Fruit fly (Drosophila melanogaster) whole organism, embryonic: ENCODE measurements around the gene teq.

Experiments used
- Blimp-1 ChIP-seq: fragments of 200-800 bp; sonication (Bioruptor generic); optimal IDR thresholded peaks from 3 replicates; lab custom pipeline; 2018; ENCODE audit warnings: missing biosample characterization, missing genetic modification characterization, mild to moderate bottlenecking, moderate library complexity, missing genetic modification reagents
- CG10431 ChIP-seq: fragments of 200-800 bp; sonication (Bioruptor generic); optimal IDR thresholded peaks from 3 replicates; lab custom pipeline; 2018; ENCODE audit warnings: missing biosample characterization, mild to moderate bottlenecking, missing genetic modification characterization
- CG12071 ChIP-seq: fragments of 200-800 bp; sonication (Bioruptor generic); optimal IDR thresholded peaks from 3 replicates; lab custom pipeline; 2018; ENCODE audit warnings: missing biosample characterization, mild to moderate bottlenecking, missing genetic modification characterization
- CG12391 ChIP-seq: fragments of 200-800 bp; sonication (Bioruptor generic); optimal IDR thresholded peaks from 3 replicates; lab custom pipeline; 2018; ENCODE audit warnings: missing biosample characterization, mild to moderate bottlenecking, missing genetic modification characterization, moderate library complexity
- CG15011 ChIP-seq: fragments of 200-800 bp; sonication (Bioruptor generic); optimal IDR thresholded peaks from 3 replicates; lab custom pipeline; 2018; ENCODE audit warnings: missing biosample characterization, mild to moderate bottlenecking, missing genetic modification characterization
- CG15073 ChIP-seq: fragments of 200-800 bp; sonication (Bioruptor generic); optimal IDR thresholded peaks from 2 replicates; lab custom pipeline; 2016; ENCODE audit warnings: missing biosample characterization, missing genetic modification characterization
- CG15269 ChIP-seq: fragments of 200-800 bp; sonication (Bioruptor generic); optimal IDR thresholded peaks from 2 replicates; lab custom pipeline; 2018; ENCODE audit warnings: missing biosample characterization, mild to moderate bottlenecking, missing genetic modification characterization, moderate library complexity
- CG15479 ChIP-seq: fragments of 200-800 bp; sonication (Bioruptor generic); optimal IDR thresholded peaks from 3 replicates; lab custom pipeline; 2019; ENCODE audit warnings: missing biosample characterization, mild to moderate bottlenecking, missing genetic modification characterization, moderate library complexity
- CG16813 ChIP-seq: fragments of 200-800 bp; sonication (Bioruptor generic); IDR thresholded peaks from 3 replicates; pipeline ENCODE4 v1.3.6; 2022; ENCODE audit warnings: missing biosample characterization, missing genetic modification characterization; ENCODE audit not compliant: partially characterized antibody
- CG18262 ChIP-seq: fragments of 200-800 bp; optimal IDR thresholded peaks from 3 replicates; lab custom pipeline; 2019; ENCODE audit warnings: missing biosample characterization, mild to moderate bottlenecking, missing genetic modification characterization, moderate library complexity
- CG18476 ChIP-seq: fragments of 200-800 bp; sonication (Bioruptor generic); optimal IDR thresholded peaks from 2 replicates; lab custom pipeline; 2016; ENCODE audit warnings: missing biosample characterization, mild to moderate bottlenecking, missing genetic modification characterization
- CG2202 ChIP-seq: fragments of 200-800 bp; sonication (Bioruptor generic); optimal IDR thresholded peaks from 2 replicates; lab custom pipeline; 2018; ENCODE audit warnings: missing biosample characterization, mild to moderate bottlenecking, missing genetic modification characterization
- CG32532 ChIP-seq: fragments of 200-800 bp; sonication (Bioruptor generic); IDR thresholded peaks from 2 replicates; pipeline ENCODE4 v1.3.6; 2022; ENCODE audit warnings: missing biosample characterization, missing genetic modification characterization
- CG3407 ChIP-seq: fragments of 200-800 bp; sonication (Bioruptor generic); optimal IDR thresholded peaks from 2 replicates; lab custom pipeline; 2018; ENCODE audit warnings: missing biosample characterization, mild to moderate bottlenecking, missing genetic modification characterization
- CG34376 ChIP-seq: fragments of 200-800 bp; sonication (Bioruptor generic); optimal IDR thresholded peaks from 2 replicates; lab custom pipeline; 2018; ENCODE audit warnings: missing biosample characterization, mild to moderate bottlenecking, missing genetic modification characterization
- CG43689 ChIP-seq: fragments of 200-800 bp; sonication (Bioruptor generic); IDR thresholded peaks from 2 replicates; pipeline ENCODE4 v1.3.6; 2022; ENCODE audit warnings: missing biosample characterization, missing genetic modification characterization
- CG6272 ChIP-seq: fragments of 200-800 bp; sonication (Bioruptor generic); IDR thresholded peaks from 2 replicates; pipeline ENCODE4 v1.3.6; 2022; ENCODE audit warnings: missing biosample characterization, missing genetic modification characterization
- CG7745 ChIP-seq: fragments of 200-800 bp; sonication (Bioruptor generic); optimal IDR thresholded peaks from 2 replicates; lab custom pipeline; 2018; ENCODE audit warnings: missing biosample characterization, mild to moderate bottlenecking, missing genetic modification characterization, moderate library complexity
- CG7786 ChIP-seq: fragments of 200-800 bp; sonication (Bioruptor generic); optimal IDR thresholded peaks from 2 replicates; lab custom pipeline; 2016; ENCODE audit warnings: missing biosample characterization, missing genetic modification characterization
- CG8281 ChIP-seq: fragments of 200-800 bp; sonication (Bioruptor generic); optimal IDR thresholded peaks from 2 replicates; lab custom pipeline; 2018; ENCODE audit warnings: missing biosample characterization, mild to moderate bottlenecking, missing genetic modification characterization, moderate library complexity
- CG9727 ChIP-seq: fragments of 200-800 bp; sonication (Bioruptor generic); optimal IDR thresholded peaks from 3 replicates; lab custom pipeline; 2017; ENCODE audit warnings: missing biosample characterization, mild to moderate bottlenecking, missing genetic modification characterization
- Chrac-16 ChIP-seq: fragments of 200-800 bp; sonication (Bioruptor generic); optimal IDR thresholded peaks from 3 replicates; lab custom pipeline; 2016; ENCODE audit warnings: missing biosample characterization, missing genetic modification characterization
- D ChIP-seq, 2 experiments: fragments of 200-800 bp in 1 of 2; fragments of >200 bp in 1 of 2; sonication (Bioruptor generic) in 1 of 2; optimal IDR thresholded peaks; 2 replicates in 1 of 2; 3 replicates in 1 of 2; lab custom pipeline; 2017; ENCODE audit warnings: mild to moderate bottlenecking in 1 of 2, missing biosample characterization in 1 of 2, missing genetic modification characterization in 1 of 2, missing genetic modification reagents in 1 of 2
- D19B ChIP-seq: fragments of 200-800 bp; sonication (Bioruptor generic); optimal IDR thresholded peaks from 2 replicates; lab custom pipeline; 2017; ENCODE audit warnings: missing biosample characterization, mild to moderate bottlenecking, missing genetic modification characterization
- Kr ChIP-seq: fragments of 200-800 bp; sonication (Bioruptor generic); optimal IDR thresholded peaks from 2 replicates; lab custom pipeline; 2017; ENCODE audit warnings: missing biosample characterization, mild to moderate bottlenecking, missing genetic modification characterization
- Mad ChIP-seq: fragments of 200-800 bp; sonication (Bioruptor generic); optimal IDR thresholded peaks from 2 replicates; lab custom pipeline; 2016; ENCODE audit warnings: missing biosample characterization, missing genetic modification characterization
- Mrtf ChIP-seq: fragments of 200-800 bp; sonication (Bioruptor generic); IDR thresholded peaks from 3 replicates; pipeline ENCODE4 v1.3.6; 2022; ENCODE audit warnings: missing biosample characterization, missing genetic modification characterization
- Myb ChIP-seq: fragments of 200-800 bp; sonication (Bioruptor generic); optimal IDR thresholded peaks from 2 replicates; lab custom pipeline; 2016; ENCODE audit warnings: missing biosample characterization, missing genetic modification characterization
- Nf-YC ChIP-seq: fragments of 200-800 bp; optimal IDR thresholded peaks from 3 replicates; lab custom pipeline; 2019; ENCODE audit warnings: missing biosample characterization, mild to moderate bottlenecking, missing genetic modification characterization, moderate library complexity
- al ChIP-seq: fragments of 200-800 bp; sonication (Bioruptor generic); IDR thresholded peaks from 2 replicates; pipeline ENCODE4 v1.3.6; 2022; ENCODE audit warnings: missing biosample characterization, missing genetic modification characterization
- amos ChIP-seq: fragments of 200-800 bp; sonication (Bioruptor generic); IDR thresholded peaks from 2 replicates; pipeline ENCODE4 v1.3.6; 2022; ENCODE audit warnings: missing biosample characterization, missing genetic modification characterization; ENCODE audit not compliant: partially characterized antibody
- bigmax ChIP-seq: fragments of 200-800 bp; sonication (Bioruptor generic); optimal IDR thresholded peaks from 2 replicates; lab custom pipeline; 2018; ENCODE audit warnings: missing biosample characterization, mild to moderate bottlenecking, missing genetic modification characterization
- danr ChIP-seq: fragments of 200-800 bp; sonication (Bioruptor generic); IDR thresholded peaks from 2 replicates; pipeline ENCODE4 v1.3.6; 2022; ENCODE audit warnings: missing biosample characterization, missing genetic modification characterization
- dati ChIP-seq: fragments of 200-800 bp; sonication (Bioruptor generic); IDR thresholded peaks from 2 replicates; pipeline ENCODE4 v1.3.6; 2022; ENCODE audit warnings: missing biosample characterization, missing genetic modification characterization
- eyg ChIP-seq: fragments of 200-800 bp; sonication (Bioruptor generic); optimal IDR thresholded peaks from 3 replicates; lab custom pipeline; 2016; ENCODE audit warnings: missing biosample characterization, missing genetic modification characterization
- gfzf ChIP-seq: fragments of 200-800 bp; sonication (Bioruptor generic); optimal IDR thresholded peaks from 2 replicates; lab custom pipeline; 2016; ENCODE audit warnings: missing biosample characterization, mild to moderate bottlenecking, missing genetic modification characterization, moderate library complexity
- her ChIP-seq: fragments of 200-800 bp; sonication (Bioruptor generic); optimal IDR thresholded peaks from 2 replicates; lab custom pipeline; 2016; ENCODE audit warnings: missing biosample characterization, missing genetic modification characterization
- jigr1 ChIP-seq: fragments of 200-800 bp; sonication (Bioruptor generic); IDR thresholded peaks from 3 replicates; pipeline ENCODE4 v1.3.6; 2022; ENCODE audit warnings: missing biosample characterization, missing genetic modification characterization
- jumu ChIP-seq: fragments of 200-800 bp; sonication (Bioruptor generic); optimal IDR thresholded peaks from 3 replicates; lab custom pipeline; 2016; ENCODE audit warnings: missing biosample characterization, missing genetic modification characterization
- lola ChIP-seq, 3 experiments: fragments of >200 bp in 2 of 3; fragments of 200-800 bp in 1 of 3; sonication (Bioruptor generic) in 1 of 3; optimal IDR thresholded peaks; 2 replicates each; lab custom pipeline; 2017 to 2019; ENCODE audit warnings: missing biosample characterization in 3 of 3, missing genetic modification characterization in 3 of 3, mild to moderate bottlenecking in 1 of 3, moderate library complexity in 1 of 3
- mld ChIP-seq: fragments of 200-800 bp; sonication (Bioruptor generic); IDR thresholded peaks from 3 replicates; pipeline ENCODE4 v1.3.6; 2022; ENCODE audit warnings: missing biosample characterization, missing genetic modification characterization; ENCODE audit not compliant: partially characterized antibody
- pzg ChIP-seq: fragments of 200-800 bp; sonication (Bioruptor generic); optimal IDR thresholded peaks from 3 replicates; lab custom pipeline; 2018; ENCODE audit warnings: missing biosample characterization, mild to moderate bottlenecking, missing genetic modification characterization, moderate library complexity
- row ChIP-seq: fragments of 200-800 bp; sonication (Bioruptor generic); IDR thresholded peaks from 3 replicates; pipeline ENCODE4 v1.3.6; 2022; ENCODE audit warnings: missing biosample characterization, missing genetic modification characterization
- scrt ChIP-seq: fragments of 200-800 bp; sonication (Bioruptor generic); optimal IDR thresholded peaks from 2 replicates; lab custom pipeline; 2018; ENCODE audit warnings: missing biosample characterization, mild to moderate bottlenecking, missing genetic modification characterization, moderate library complexity
- sens-2 ChIP-seq: fragments of 200-800 bp; sonication (Bioruptor generic); IDR thresholded peaks from 2 replicates; pipeline ENCODE4 v1.3.6; 2022; ENCODE audit warnings: missing biosample characterization, missing genetic modification characterization
- sim ChIP-seq: fragments of 200-800 bp; sonication (Bioruptor generic); IDR thresholded peaks from 2 replicates; pipeline ENCODE4 v1.3.6; 2022; ENCODE audit warnings: missing biosample characterization, missing genetic modification characterization
- sob ChIP-seq: fragments of 200-800 bp; sonication (Bioruptor generic); IDR thresholded peaks from 2 replicates; pipeline ENCODE4 v1.3.6; 2022; ENCODE audit warnings: missing biosample characterization, missing genetic modification characterization
- stc ChIP-seq: fragments of 200-800 bp; sonication (Bioruptor generic); IDR thresholded peaks from 2 replicates; pipeline ENCODE4 v1.3.6; 2022; ENCODE audit warnings: missing biosample characterization, missing genetic modification characterization
- trem ChIP-seq: fragments of 200-800 bp; optimal IDR thresholded peaks from 3 replicates; lab custom pipeline; 2019; ENCODE audit warnings: missing biosample characterization, mild to moderate bottlenecking, missing genetic modification characterization, moderate library complexity

teq gene

dm6 chr3L:9042200-9042988, 32.0 kb upstream of the teq start (continued):
- TF ChIP-seq sob (GFP tag; lab: Robert Waterston, UW): no peak
- no peak for TF ChIP-seq al
- TF ChIP-seq Mrtf (GFP tag; lab: Robert Waterston, UW): no peak
- TF ChIP-seq CG16813: no peak
- no peak for TF ChIP-seq Myb (GFP tag; lab: Kevin White, UChicago)
- no peak for TF ChIP-seq jumu (GFP tag; lab: Kevin White, UChicago)
- no peak for TF ChIP-seq CG18476 (GFP tag; lab: Kevin White, UChicago)
- no peak for TF ChIP-seq scrt
- peak in 1 of 3 experiments; percentile 68 for TF ChIP-seq lola (GFP tag; optimal IDR thresholded peaks at IDR 0.05; lab: Kevin White, UChicago)
- peak; percentile 45 for TF ChIP-seq trem (tag; lab: Kevin White, UChicago)
- TF ChIP-seq eyg (GFP tag; lab: Kevin White, UChicago): no peak
- TF ChIP-seq mld (GFP tag; lab: Robert Waterston, UW): no peak
- TF ChIP-seq stc (GFP tag; lab: Robert Waterston, UW): no peak
- TF ChIP-seq D19B (GFP tag; lab: Kevin White, UChicago): no peak
- peak; percentile 52 for TF ChIP-seq D (optimal IDR thresholded peaks at IDR 0.05; lab: Kevin White, UChicago)
- peak; percentile 62 for TF ChIP-seq D (GFP tag; optimal IDR thresholded peaks at IDR 0.05; lab: Kevin White, UChicago)
- TF ChIP-seq row (GFP tag; lab: Robert Waterston, UW): peak; percentile 55
- 0 out of 2 replicates have a peak, but pooled peaks have one; percentile 11 for TF ChIP-seq dati (GFP tag; lab: Robert Waterston, UW)
- peak; percentile 24 for TF ChIP-seq CG9727 (GFP tag; lab: Kevin White, UChicago)
- peak; percentile 52 for TF ChIP-seq CG15479 (GFP tag; lab: Kevin White, UChicago)
- TF ChIP-seq jigr1 (GFP tag; lab: Robert Waterston, UW): no peak
- TF ChIP-seq CG6272 (GFP tag; lab: Robert Waterston, UW): no peak; the same call in 1 of the 2 replicates
- no peak for TF ChIP-seq CG12071
- peak; percentile 75 for TF ChIP-seq CG18262 (tag; lab: Kevin White, UChicago)
- no peak for TF ChIP-seq CG34376 (GFP tag; lab: Kevin White, UChicago)
- peak; percentile 55 for TF ChIP-seq Kr (GFP tag; lab: Kevin White, UChicago)
- no peak for TF ChIP-seq sim
- no peak for TF ChIP-seq CG32532 (GFP tag; lab: Robert Waterston, UW)
- TF ChIP-seq CG8281 (tag; lab: Kevin White, UChicago): no peak
- no peak for TF ChIP-seq Chrac-16 (GFP tag; lab: Kevin White, UChicago)
- TF ChIP-seq gfzf: no peak
- TF ChIP-seq CG10431 (GFP tag; lab: Kevin White, UChicago): no peak
- peak; percentile 55 for TF ChIP-seq CG12391 (tag; lab: Kevin White, UChicago)
- TF ChIP-seq CG15073 (GFP tag; lab: Kevin White, UChicago): no peak
- no peak for TF ChIP-seq sens-2 (GFP tag; lab: Robert Waterston, UW)
- peak; percentile 6 for TF ChIP-seq CG15269 (tag; lab: Kevin White, UChicago)
- peak; percentile 86 for TF ChIP-seq Blimp-1 (GFP tag; lab: Kevin White, UChicago)
- TF ChIP-seq Mad (GFP tag; lab: Kevin White, UChicago): no peak
- TF ChIP-seq Nf-YC (tag; lab: Kevin White, UChicago): no peak
- TF ChIP-seq CG2202 (tag; lab: Kevin White, UChicago): peak; percentile 27
- TF ChIP-seq CG43689 (GFP tag; lab: Robert Waterston, UW): no peak
- TF ChIP-seq pzg: no peak
- no peak for TF ChIP-seq amos (GFP tag; lab: Robert Waterston, UW)
- no peak for TF ChIP-seq CG7786 (GFP tag; lab: Kevin White, UChicago)
- no peak for TF ChIP-seq CG15011 (GFP tag; lab: Kevin White, UChicago)
- no peak for TF ChIP-seq bigmax (GFP tag; lab: Kevin White, UChicago)
- peak; percentile 1 for TF ChIP-seq CG3407 (GFP tag; lab: Kevin White, UChicago)
- no peak for TF ChIP-seq CG7745 (tag; lab: Kevin White, UChicago)
- no peak for TF ChIP-seq danr (GFP tag; lab: Robert Waterston, UW)
- no peak for TF ChIP-seq her (GFP tag; lab: Kevin White, UChicago)
